Fruit fly (Drosophila melanogaster): ENCODE results near the gene CG31457.

CG31457 gene

dm6 chr3R:23173393-23173981, 45.7 kb upstream of the CG31457 start, which contains the start of gene CG46310 (continued):
- TF ChIP-seq CG10274 (GFP tag; optimal IDR thresholded peaks at IDR 0.05) (no peak), lab (GFP tag; optimal IDR thresholded peaks at IDR 0.05) (peak; percentile 89), exex (tag; optimal IDR thresholded peaks at IDR 0.05) (peak; percentile 68), CkIIα-i1 (GFP tag; IDR thresholded peaks at IDR 0.05) (0 out of 2 replicates have a peak, but pooled peaks have one; percentile 6), gcm2 (GFP tag; optimal IDR thresholded peaks at IDR 0.05) (no peak), Poxn (GFP tag; IDR thresholded peaks at IDR 0.05) (no peak), zfh2 (GFP tag; optimal IDR thresholded peaks at IDR 0.05) (peak; percentile 16), CG1602 (GFP tag; optimal IDR thresholded peaks at IDR 0.05) (peak; percentile 28), CG8089 (GFP tag; optimal IDR thresholded peaks at IDR 0.05) (no peak), ac (GFP tag; optimal IDR thresholded peaks at IDR 0.05) (no peak), CG4404 (GFP tag; IDR thresholded peaks at IDR 0.05) (0 out of 2 replicates have a peak, but pooled peaks have one; percentile 47), Ssrp (tag; optimal IDR thresholded peaks at IDR 0.05) (peak; percentile 52), Hr78 (GFP tag; optimal IDR thresholded peaks at IDR 0.05) (peak in 1 of 2 experiments; percentile 38), Oli (tag; optimal IDR thresholded peaks at IDR 0.05) (peak; percentile 63), Optix (GFP tag; IDR thresholded peaks at IDR 0.05) (no peak), tio (GFP tag; optimal IDR thresholded peaks at IDR 0.05) (peak; percentile 37), Awh (GFP tag; IDR thresholded peaks at IDR 0.05) (peak; percentile 60; the same call in 1 of the 2 replicates), tap (tag; optimal IDR thresholded peaks at IDR 0.05) (peak; percentile 34), CG2875 (GFP tag; optimal IDR thresholded peaks at IDR 0.05) (peak; percentile 56), Hmr (GFP tag; optimal IDR thresholded peaks at IDR 0.05) (peak; percentile 89), slou (GFP tag; optimal IDR thresholded peaks at IDR 0.05) (peak; percentile 55), danr (GFP tag; IDR thresholded peaks at IDR 0.05) (peak; percentile 76; the same call in 1 of the 2 replicates), CG7556 (GFP tag; optimal IDR thresholded peaks at IDR 0.05) (peak; percentile 81), CG9437 (GFP tag; optimal IDR thresholded peaks at IDR 0.05) (peak; percentile 43), Doc3 (GFP tag; IDR thresholded peaks at IDR 0.05; ENCODE audit: partially characterized antibody) (no peak), fd96Cb (tag; optimal IDR thresholded peaks at IDR 0.05) (peak; percentile 45), Tbp (GFP tag; optimal IDR thresholded peaks at IDR 0.05) (no peak), chm (GFP tag; IDR thresholded peaks at IDR 0.05) (peak; percentile 57; the same call in 1 of the 2 replicates), zf30C (GFP tag; optimal IDR thresholded peaks at IDR 0.05) (peak; percentile 34), CG3407 (GFP tag; optimal IDR thresholded peaks at IDR 0.05) (peak; percentile 49), HLH3B (GFP tag; IDR thresholded peaks at IDR 0.05) (peak; percentile 77), CG3281 (GFP tag; optimal IDR thresholded peaks at IDR 0.05) (peak; percentile 79), tll (GFP tag; optimal IDR thresholded peaks at IDR 0.05) (no peak), sd (tag; optimal IDR thresholded peaks at IDR 0.05) (peak; percentile 37), CG8924 (tag; optimal IDR thresholded peaks at IDR 0.05) (peak; percentile 70), Gug (GFP tag; IDR thresholded peaks at IDR 0.05) (peak; percentile 58; the same call in 3 of the 4 replicates), CG8765 (GFP tag; IDR thresholded peaks at IDR 0.05) (no peak), Spps (tag; optimal IDR thresholded peaks at IDR 0.05) (no peak), CTCF (GFP tag; optimal IDR thresholded peaks at IDR 0.05) (no peak), zfh1 (GFP tag; IDR thresholded peaks at IDR 0.05) (peak; percentile 88), GATAe (GFP tag; conservative IDR thresholded peaks at IDR 0.05) (no peak), gsb-n (tag; optimal IDR thresholded peaks at IDR 0.05) (peak; percentile 72), Vsx1 (GFP tag; optimal IDR thresholded peaks at IDR 0.05) (peak; percentile 79), Mes4 (GFP tag; optimal IDR thresholded peaks at IDR 0.05) (no peak), psq (GFP tag; optimal IDR thresholded peaks at IDR 0.05) (peak; percentile 37), CG17612 (GFP tag; IDR thresholded peaks at IDR 0.05) (peak; percentile 69), NC2α (GFP tag; optimal IDR thresholded peaks at IDR 0.05) (no peak), nerfin-2 (GFP tag; IDR thresholded peaks at IDR 0.05; ENCODE audit: partially characterized antibody) (no peak), CG10462 (GFP tag; optimal IDR thresholded peaks at IDR 0.05) (no peak), crc (GFP tag; optimal IDR thresholded peaks at IDR 0.05) (no peak)
